Worm (Caenorhabditis elegans) whole organism, mixed stage, embryonic: ENCODE data around the gene Y34B4A.10.

Source experiments
- M03D4.4 ChIP-seq: sonication (generic microtip); optimal IDR thresholded peaks from 2 replicates; lab custom pipeline; 2017; ENCODE audit warnings: mild to moderate bottlenecking, missing genetic modification characterization, missing compliant biosample characterization
- bed-3 ChIP-seq: fragments of 200-800 bp; sonication (Bioruptor generic); optimal IDR thresholded peaks from 3 replicates; lab custom pipeline; 2018; ENCODE audit warnings: mild to moderate bottlenecking, missing genetic modification characterization, moderate library complexity, missing compliant biosample characterization
- ceh-39 ChIP-seq: fragments of 150-350 bp; optimal IDR thresholded peaks from 2 replicates; lab custom pipeline; 2014; ENCODE audit warnings: missing biosample characterization, missing genetic modification characterization
- ceh-83 ChIP-seq: fragments of 200-800 bp; sonication (Bioruptor generic); optimal IDR thresholded peaks from 2 replicates; lab custom pipeline; 2018; ENCODE audit warnings: mild to moderate bottlenecking, missing genetic modification characterization, missing compliant biosample characterization
- ces-1 ChIP-seq: fragments of 150-350 bp; optimal IDR thresholded peaks from 2 replicates; lab custom pipeline; 2014; ENCODE audit warnings: missing biosample characterization, missing genetic modification reagents, missing genetic modification characterization
- cnd-1 ChIP-seq: fragments of 200-800 bp; sonication (Bioruptor generic); optimal IDR thresholded peaks from 2 replicates; lab custom pipeline; 2018; ENCODE audit warnings: mild to moderate bottlenecking, missing genetic modification characterization, missing compliant biosample characterization
- elt-1 ChIP-seq: sonication (generic microtip); optimal IDR thresholded peaks from 2 replicates; lab custom pipeline; 2017; ENCODE audit warnings: missing genetic modification characterization, mild to moderate bottlenecking, missing compliant biosample characterization, antibody characterized with exemption, moderate library complexity, borderline replicate concordance; ENCODE audit not compliant: insufficient read depth
- elt-3 ChIP-seq: fragments of 150-350 bp; optimal IDR thresholded peaks from 2 replicates; lab custom pipeline; 2014; ENCODE audit warnings: missing biosample characterization, missing genetic modification characterization
- ham-2 ChIP-seq: fragments of 200-800 bp; sonication (Bioruptor generic); optimal IDR thresholded peaks from 2 replicates; lab custom pipeline; 2018; ENCODE audit warnings: mild to moderate bottlenecking, missing genetic modification characterization, missing compliant biosample characterization
- hlh-1 ChIP-seq: fragments of 150-350 bp; optimal IDR thresholded peaks from 2 replicates; lab custom pipeline; 2014; ENCODE audit warnings: missing biosample characterization, missing genetic modification reagents, missing genetic modification characterization
- lin-13 ChIP-seq: fragments of 150-350 bp; optimal IDR thresholded peaks from 2 replicates; lab custom pipeline; 2014; ENCODE audit warnings: missing biosample characterization, missing genetic modification characterization
- lin-32 ChIP-seq: fragments of 200-800 bp; sonication (Bioruptor generic); optimal IDR thresholded peaks from 2 replicates; lab custom pipeline; 2018; ENCODE audit warnings: mild to moderate bottlenecking, missing genetic modification characterization, missing compliant biosample characterization
- lsy-2 ChIP-seq: fragments of 150-350 bp; optimal IDR thresholded peaks from 2 replicates; lab custom pipeline; 2014; ENCODE audit warnings: missing biosample characterization, missing genetic modification characterization
- mab-5 ChIP-seq: fragments of 150-350 bp; optimal IDR thresholded peaks from 2 replicates; lab custom pipeline; 2014; ENCODE audit warnings: missing biosample characterization, missing genetic modification characterization
- mep-1 ChIP-seq: fragments of 150-350 bp; optimal IDR thresholded peaks from 2 replicates; lab custom pipeline; 2017; ENCODE audit warnings: missing biosample characterization, missing genetic modification reagents, missing genetic modification characterization, inconsistent platforms
- mls-2 ChIP-seq: sonication (generic microtip); optimal IDR thresholded peaks from 2 replicates; lab custom pipeline; 2016; ENCODE audit warnings: mild to moderate bottlenecking, missing genetic modification characterization, moderate library complexity, missing compliant biosample characterization
- nhr-12 ChIP-seq: fragments of 150-350 bp; optimal IDR thresholded peaks from 2 replicates; lab custom pipeline; 2014; ENCODE audit warnings: missing biosample characterization, missing genetic modification characterization
- nhr-2 ChIP-seq: fragments of 150-350 bp; optimal IDR thresholded peaks from 2 replicates; lab custom pipeline; 2014; ENCODE audit warnings: missing biosample characterization, missing genetic modification characterization
- nhr-28 ChIP-seq: fragments of 150-350 bp; optimal IDR thresholded peaks from 2 replicates; lab custom pipeline; 2014; ENCODE audit warnings: missing biosample characterization, missing genetic modification characterization
- nhr-76 ChIP-seq: sonication (generic microtip); optimal IDR thresholded peaks from 2 replicates; lab custom pipeline; 2017; ENCODE audit warnings: missing biosample characterization, missing genetic modification characterization
- snpc-4 ChIP-seq: fragments of 150-350 bp; optimal IDR thresholded peaks from 2 replicates; lab custom pipeline; 2014; ENCODE audit warnings: missing biosample characterization, missing genetic modification characterization
- sptf-1 ChIP-seq: sonication (generic microtip); optimal IDR thresholded peaks from 2 replicates; lab custom pipeline; 2017; ENCODE audit warnings: mild to moderate bottlenecking, missing genetic modification characterization, moderate library complexity, missing compliant biosample characterization
- unc-120 ChIP-seq: sonication (generic microtip); optimal IDR thresholded peaks from 2 replicates; lab custom pipeline; 2017; ENCODE audit warnings: missing genetic modification characterization, missing compliant biosample characterization; ENCODE audit not compliant: poor library complexity, severe bottlenecking
- unc-39 ChIP-seq: fragments of 150-350 bp; optimal IDR thresholded peaks from 2 replicates; lab custom pipeline; 2014; ENCODE audit warnings: missing biosample characterization, missing genetic modification characterization
- unc-62 ChIP-seq: fragments of 150-350 bp; optimal IDR thresholded peaks from 2 replicates; lab custom pipeline; 2014; ENCODE audit warnings: missing biosample characterization, missing genetic modification reagents, missing genetic modification characterization
- zip-8 ChIP-seq: fragments of 150-350 bp; optimal IDR thresholded peaks from 2 replicates; lab custom pipeline; 2014; ENCODE audit warnings: missing biosample characterization, missing genetic modification characterization

Gene Y34B4A.10

ce11 chrX:5249603-5250002 lies at the start of gene Y34B4A.10:
Gene Y34B4A.10 (plus strand): TSS chrX:5249903.
- no peak for TF ChIP-seq lin-13 (tag; lab: Kevin White, UChicago)
- no peak for TF ChIP-seq nhr-76 (tag; lab: Kevin White, UChicago)
- TF ChIP-seq ces-1 (GFP tag; lab: Kevin White, UChicago): no peak
- no peak for TF ChIP-seq elt-1 (tag; lab: Kevin White, UChicago)
- TF ChIP-seq lsy-2 (tag; lab: Kevin White, UChicago): no peak
- TF ChIP-seq unc-120: no peak
- no peak for TF ChIP-seq sptf-1 (tag; lab: Kevin White, UChicago)
- TF ChIP-seq hlh-1: no peak
- no peak for TF ChIP-seq cnd-1 (tag; lab: Kevin White, UChicago)
- no peak for TF ChIP-seq unc-62 (GFP tag; lab: Kevin White, UChicago)
- no peak for TF ChIP-seq nhr-28
- TF ChIP-seq mls-2 (tag; lab: Kevin White, UChicago): no peak
- TF ChIP-seq nhr-2 (tag; lab: Kevin White, UChicago): no peak
- no peak for TF ChIP-seq bed-3 (GFP tag; lab: Kevin White, UChicago)
- no peak for TF ChIP-seq unc-39
- no peak for TF ChIP-seq mab-5 (tag; lab: Kevin White, UChicago)
- TF ChIP-seq mep-1: no peak

ce11 chrX:5201860-5202259 lies 47.8 kb upstream of the Y34B4A.10 start:
- TF ChIP-seq mep-1 (no peak), lsy-2 (tag; lab: Kevin White, UChicago) (no peak), snpc-4 (tag; lab: Kevin White, UChicago) (no peak), sptf-1 (tag; lab: Kevin White, UChicago) (no peak), ces-1 (GFP tag; lab: Kevin White, UChicago) (no peak), unc-62 (GFP tag; lab: Kevin White, UChicago) (no peak), zip-8 (no peak)

ce11 chrX:5202399-5202798 lies 47.3 kb upstream of the Y34B4A.10 start:
- no peak for TF ChIP-seq nhr-12

DNA sequence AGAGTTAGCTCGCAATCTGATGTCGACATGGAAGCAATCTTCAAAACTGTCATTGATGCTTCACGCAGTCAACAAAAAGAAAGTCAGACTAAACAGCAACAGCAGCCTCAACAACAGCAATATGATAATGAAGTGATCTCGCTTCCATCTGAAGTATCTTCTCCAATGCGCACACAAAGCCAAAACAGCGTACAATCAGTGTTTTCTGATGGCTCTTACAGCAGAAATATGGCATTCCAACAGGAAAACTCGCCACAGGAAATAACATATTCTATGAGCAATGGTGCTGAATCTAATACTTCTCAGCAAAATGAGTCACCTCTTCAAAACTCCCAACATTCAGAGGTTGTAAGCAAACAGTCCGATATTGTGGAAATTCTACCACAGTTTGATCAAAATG lies 46.8 kb upstream of the Y34B4A.10 start:
- TF ChIP-seq lin-13 (tag; lab: Kevin White, UChicago): no peak

ce11 chrX:5205561-5205960 lies 44.1 kb upstream of the Y34B4A.10 start, which contains the start of gene H28G03.2:
Gene H28G03.2 (plus strand): TSS chrX:5205760.
- no peak for TF ChIP-seq elt-3 (tag; lab: Kevin White, UChicago)
- TF ChIP-seq cnd-1 (tag; lab: Kevin White, UChicago): no peak
- no peak for TF ChIP-seq lin-13 (tag; lab: Kevin White, UChicago)
- no peak for TF ChIP-seq bed-3 (GFP tag; lab: Kevin White, UChicago)
- no peak for TF ChIP-seq lin-32 (GFP tag; lab: Kevin White, UChicago)
- TF ChIP-seq ham-2 (GFP tag; lab: Kevin White, UChicago): peak; percentile 42

DNA sequence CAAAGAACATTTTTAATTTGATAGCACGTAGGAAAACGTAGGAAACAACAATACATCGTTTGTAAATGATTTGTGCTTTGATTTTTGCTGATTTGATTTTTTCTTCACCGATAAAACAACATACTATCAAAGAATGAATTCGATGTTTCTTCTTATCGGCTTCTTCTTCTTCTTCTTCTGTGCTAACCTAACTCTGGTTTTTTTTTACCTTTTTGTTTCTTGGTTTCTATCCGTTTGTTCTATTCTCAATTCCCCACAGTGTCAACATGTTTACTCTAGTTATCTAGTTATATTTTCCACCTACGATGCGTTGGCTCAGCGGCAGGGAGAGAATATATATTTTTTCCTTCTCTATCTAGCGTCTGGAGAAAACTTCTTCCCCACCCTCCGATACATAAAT lies 41.9 kb upstream of the Y34B4A.10 start:
- TF ChIP-seq ces-1 (GFP tag; lab: Kevin White, UChicago) (no peak), ceh-39 (tag; lab: Kevin White, UChicago) (no peak), ceh-83 (GFP tag; lab: Kevin White, UChicago) (peak; percentile 22), ham-2 (GFP tag; lab: Kevin White, UChicago) (no peak), mls-2 (tag; lab: Kevin White, UChicago) (no peak)

DNA sequence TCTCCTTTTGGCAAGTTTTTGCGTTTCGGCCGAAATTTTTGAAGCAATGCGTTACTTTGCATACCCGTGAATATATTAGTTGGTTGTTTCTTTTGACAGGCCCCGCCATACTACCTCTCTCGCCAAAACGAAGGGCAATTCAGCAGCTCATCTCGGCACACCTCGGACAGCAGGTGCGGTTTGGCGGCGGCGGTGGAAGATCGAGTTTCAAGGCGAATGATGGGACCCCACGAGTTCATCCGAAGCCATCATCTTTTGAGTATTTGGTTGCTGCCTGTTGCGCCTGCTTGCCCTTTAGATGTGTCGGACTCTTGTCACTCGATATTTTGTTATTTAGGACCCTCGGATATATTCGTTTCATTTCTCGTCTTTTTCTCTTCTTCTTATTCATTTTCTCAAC lies 41.4 kb upstream of the Y34B4A.10 start:
- TF ChIP-seq nhr-12 (no peak), hlh-1 (peak; percentile 4)

DNA sequence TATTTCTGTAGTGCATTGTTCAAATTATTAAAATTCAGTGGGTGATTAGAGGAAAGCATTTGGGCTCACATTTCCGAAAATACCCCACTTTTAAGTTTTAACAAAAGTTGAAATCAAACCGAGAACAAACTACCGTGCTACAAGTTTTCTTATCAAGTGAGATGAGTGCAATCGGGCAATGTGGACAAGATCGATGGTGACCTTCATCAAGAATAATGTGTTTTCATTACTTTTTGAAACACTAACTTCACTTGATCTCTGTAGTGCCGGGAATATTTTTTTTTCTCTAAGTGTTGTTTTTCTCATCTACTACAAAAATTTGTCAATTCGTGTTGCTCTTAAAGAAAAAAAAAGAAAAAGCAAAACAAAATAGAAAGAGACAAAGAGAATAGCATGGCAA lies 40.9 kb upstream of the Y34B4A.10 start:
- TF ChIP-seq elt-3 (tag; lab: Kevin White, UChicago) (no peak), unc-39 (no peak), snpc-4 (tag; lab: Kevin White, UChicago) (no peak), M03D4.4 (no peak), unc-62 (GFP tag; lab: Kevin White, UChicago) (no peak), nhr-12 (no peak), ham-2 (GFP tag; lab: Kevin White, UChicago) (no peak), cnd-1 (tag; lab: Kevin White, UChicago) (no peak), zip-8 (no peak), nhr-76 (tag; lab: Kevin White, UChicago) (no peak), lsy-2 (tag; lab: Kevin White, UChicago) (no peak)
- TF ChIP-seq, all 35 proteins: peak for 0
